Worm (Caenorhabditis elegans) whole organism, L2 larva: ENCODE measurements around the gene ztf-27.

Experiments used
- C34F6.9 ChIP-seq: fragments of 150-350 bp; optimal IDR thresholded peaks from 2 replicates; lab custom pipeline; 2014; ENCODE audit warnings: missing biosample characterization, missing genetic modification characterization
- F13H6.1 ChIP-seq: sonication (generic microtip); optimal IDR thresholded peaks from 2 replicates; lab custom pipeline; 2016; ENCODE audit warnings: missing genetic modification characterization, missing compliant biosample characterization
- R02D3.7 ChIP-seq: fragments of 150-350 bp; optimal IDR thresholded peaks from 2 replicates; lab custom pipeline; 2014; ENCODE audit warnings: missing biosample characterization, missing genetic modification characterization
- Y55F3AM.14 ChIP-seq: fragments of 200-800 bp; sonication (Bioruptor generic); optimal IDR thresholded peaks from 2 replicates; lab custom pipeline; 2018; ENCODE audit warnings: mild to moderate bottlenecking, missing genetic modification characterization, missing compliant biosample characterization
- ZK546.5 ChIP-seq: sonication (generic microtip); optimal IDR thresholded peaks from 2 replicates; lab custom pipeline; 2017; ENCODE audit warnings: missing biosample characterization, missing genetic modification characterization
- alr-1 ChIP-seq: fragments of 150-350 bp; optimal IDR thresholded peaks from 2 replicates; lab custom pipeline; 2014; ENCODE audit warnings: missing biosample characterization, missing genetic modification characterization
- aly-2 ChIP-seq: fragments of 150-350 bp; optimal IDR thresholded peaks from 2 replicates; lab custom pipeline; 2014; ENCODE audit warnings: missing biosample characterization, missing genetic modification characterization
- ceh-82 ChIP-seq: fragments of 150-350 bp; optimal IDR thresholded peaks from 2 replicates; lab custom pipeline; 2014; ENCODE audit warnings: missing biosample characterization, missing genetic modification characterization
- dmd-4 ChIP-seq: sonication (generic microtip); optimal IDR thresholded peaks from 2 replicates; lab custom pipeline; 2017; ENCODE audit warnings: missing biosample characterization, missing genetic modification characterization
- egl-27 ChIP-seq: sonication (generic microtip); optimal IDR thresholded peaks from 3 replicates; lab custom pipeline; 2017; ENCODE audit warnings: missing biosample characterization, missing genetic modification reagents, missing genetic modification characterization
- elt-1 ChIP-seq: fragments of 150-350 bp; optimal IDR thresholded peaks from 2 replicates; lab custom pipeline; 2014; ENCODE audit warnings: missing biosample characterization, missing genetic modification characterization
- fos-1 ChIP-seq: fragments of 150-350 bp; optimal IDR thresholded peaks from 2 replicates; lab custom pipeline; 2014; ENCODE audit warnings: missing biosample characterization, missing genetic modification characterization
- gmeb-1 ChIP-seq: fragments of 150-350 bp; optimal IDR thresholded peaks from 2 replicates; lab custom pipeline; 2014; ENCODE audit warnings: missing biosample characterization, missing genetic modification characterization
- lin-11 ChIP-seq: fragments of 150-350 bp; sonication (generic microtip); optimal IDR thresholded peaks from 2 replicates; lab custom pipeline; 2014; ENCODE audit warnings: missing biosample characterization, missing genetic modification characterization, inconsistent platforms, mixed read lengths
- lin-13 ChIP-seq: fragments of 150-350 bp; optimal IDR thresholded peaks from 2 replicates; lab custom pipeline; 2014; ENCODE audit warnings: missing biosample characterization, missing genetic modification reagents, missing genetic modification characterization
- lsy-2 ChIP-seq, 2 experiments: fragments of 150-350 bp in 1 of 2; sonication (generic microtip) in 1 of 2; optimal IDR thresholded peaks; 2 replicates each; lab custom pipeline; 2014 to 2017; ENCODE audit warnings: missing biosample characterization in 2 of 2, missing genetic modification characterization in 2 of 2
- mab-5 ChIP-seq: fragments of 150-350 bp; optimal IDR thresholded peaks from 2 replicates; lab custom pipeline; 2014; ENCODE audit warnings: missing biosample characterization, missing genetic modification characterization
- mbf-1 ChIP-seq: sonication (generic microtip); optimal IDR thresholded peaks from 2 replicates; lab custom pipeline; 2017; ENCODE audit warnings: missing biosample characterization, missing genetic modification characterization
- nhr-10 ChIP-seq: sonication (generic microtip); optimal IDR thresholded peaks from 2 replicates; lab custom pipeline; 2017; ENCODE audit warnings: missing biosample characterization, missing genetic modification characterization
- nhr-11 ChIP-seq: fragments of 150-350 bp; optimal IDR thresholded peaks from 2 replicates; lab custom pipeline; 2014; ENCODE audit warnings: missing biosample characterization, missing genetic modification characterization
- nhr-12 ChIP-seq: fragments of 150-350 bp; optimal IDR thresholded peaks from 2 replicates; lab custom pipeline; 2014; ENCODE audit warnings: missing biosample characterization, missing genetic modification characterization
- nhr-129 ChIP-seq: fragments of 150-350 bp; optimal IDR thresholded peaks from 2 replicates; lab custom pipeline; 2014; ENCODE audit warnings: missing biosample characterization, missing genetic modification characterization
- nhr-21 ChIP-seq: fragments of 150-350 bp; optimal IDR thresholded peaks from 2 replicates; lab custom pipeline; 2014; ENCODE audit warnings: missing biosample characterization, missing genetic modification characterization
- nhr-237 ChIP-seq: fragments of 150-350 bp; optimal IDR thresholded peaks from 2 replicates; lab custom pipeline; 2014; ENCODE audit warnings: missing biosample characterization, missing genetic modification characterization
- nhr-25 ChIP-seq: fragments of 150-350 bp; sonication (generic microtip); optimal IDR thresholded peaks from 3 replicates; lab custom pipeline; 2014; ENCODE audit warnings: missing biosample characterization, missing genetic modification characterization
- nhr-77 ChIP-seq: fragments of 150-350 bp; optimal IDR thresholded peaks from 2 replicates; lab custom pipeline; 2014; ENCODE audit warnings: missing biosample characterization, missing genetic modification characterization
- peb-1 ChIP-seq: fragments of 150-350 bp; optimal IDR thresholded peaks from 2 replicates; lab custom pipeline; 2014; ENCODE audit warnings: missing biosample characterization, missing genetic modification characterization
- sem-4 ChIP-seq: fragments of 150-350 bp; optimal IDR thresholded peaks from 2 replicates; lab custom pipeline; 2014; ENCODE audit warnings: missing biosample characterization, missing genetic modification reagents, missing genetic modification characterization
- skn-1 ChIP-seq: sonication (generic microtip); optimal IDR thresholded peaks from 2 replicates; lab custom pipeline; 2017; ENCODE audit warnings: missing biosample characterization, missing genetic modification characterization
- unc-39 ChIP-seq: fragments of 150-350 bp; optimal IDR thresholded peaks from 2 replicates; lab custom pipeline; 2014; ENCODE audit warnings: missing biosample characterization, missing genetic modification characterization
- unc-55 ChIP-seq: fragments of 150-350 bp; sonication (generic microtip); optimal IDR thresholded peaks from 3 replicates; lab custom pipeline; 2014; ENCODE audit warnings: missing biosample characterization, missing genetic modification reagents, missing genetic modification characterization
- unc-62 ChIP-seq: fragments of 150-350 bp; optimal IDR thresholded peaks from 2 replicates; lab custom pipeline; 2014; ENCODE audit warnings: missing biosample characterization, missing genetic modification reagents, missing genetic modification characterization
- zag-1 ChIP-seq: fragments of 150-350 bp; optimal IDR thresholded peaks from 2 replicates; lab custom pipeline; 2014; ENCODE audit warnings: missing biosample characterization, missing genetic modification characterization
- ztf-4 ChIP-seq: fragments of 150-350 bp; optimal IDR thresholded peaks from 2 replicates; lab custom pipeline; 2014; ENCODE audit warnings: missing biosample characterization, missing genetic modification characterization

Gene ztf-27

DNA sequence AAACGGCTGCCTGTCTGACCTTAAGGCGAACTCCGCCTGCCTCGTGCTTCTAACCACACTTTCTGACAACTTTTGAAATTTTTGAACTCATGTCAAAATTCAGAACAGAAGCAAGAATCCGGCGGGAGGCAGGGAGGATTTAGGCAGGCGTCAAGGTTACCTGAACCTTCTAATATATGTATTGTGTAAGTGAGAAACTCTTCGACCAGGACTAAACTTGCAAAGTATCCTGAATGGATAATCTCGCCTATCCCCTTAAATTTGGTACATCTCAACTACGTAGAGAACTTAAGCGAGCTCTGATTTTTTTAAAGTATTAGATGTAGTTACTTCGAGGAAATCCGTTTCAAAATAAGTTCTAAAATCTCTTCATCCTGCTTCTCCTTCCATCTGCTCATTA is 25.9 kb downstream of the ztf-27 start, which contains the start of gene E04D5.5:
E04D5.5 (plus strand) TSS at position 301 of the 400 bp plus-strand sequence.
- TF ChIP-seq fos-1 (tag; lab: Kevin White, UChicago) = no peak
- no peak for TF ChIP-seq zag-1 (tag; lab: Kevin White, UChicago)
- no peak for TF ChIP-seq lin-11 (tag; lab: Kevin White, UChicago)
- TF ChIP-seq nhr-25 (tag; lab: Kevin White, UChicago) = no peak
- TF ChIP-seq nhr-12 (tag; lab: Kevin White, UChicago) = no peak
- no peak for TF ChIP-seq alr-1 (tag; lab: Kevin White, UChicago)
- TF ChIP-seq mab-5 (tag; lab: Kevin White, UChicago) = no peak
- TF ChIP-seq ceh-82 (tag; lab: Kevin White, UChicago) = no peak
- TF ChIP-seq peb-1 (tag; lab: Kevin White, UChicago) = no peak
- TF ChIP-seq nhr-77 (tag; lab: Kevin White, UChicago) = no peak
- no peak for TF ChIP-seq nhr-237 (tag; lab: Kevin White, UChicago)
- no peak for TF ChIP-seq skn-1 (tag; lab: Kevin White, UChicago)
- no peak for TF ChIP-seq nhr-10 (tag; lab: Kevin White, UChicago)

DNA sequence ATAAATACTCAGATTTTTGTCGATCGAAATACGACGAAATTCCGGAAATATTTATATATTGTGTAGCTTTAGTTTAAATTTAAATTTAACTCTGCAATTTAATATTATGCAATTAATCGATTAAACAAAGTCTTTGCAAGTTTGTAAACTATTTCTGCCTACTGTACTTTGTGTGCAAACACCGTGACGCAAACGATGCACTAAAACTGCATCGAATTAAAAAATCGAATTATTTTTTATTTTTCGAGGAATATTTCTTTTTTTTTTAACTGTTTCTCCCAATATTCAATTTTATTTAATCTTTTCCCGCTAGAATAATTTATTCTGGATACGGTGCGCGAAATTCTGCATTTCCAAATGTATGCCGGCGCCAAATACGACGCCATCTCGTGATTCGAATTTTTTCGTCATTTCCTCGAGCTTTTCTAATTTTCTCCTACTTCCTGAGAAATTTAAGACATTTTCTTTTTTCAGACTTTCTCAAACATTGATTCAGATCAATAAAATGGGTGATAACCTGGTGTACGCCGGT is 31.3 kb downstream of the ztf-27 start, which contains the start of gene eif-2A:
eif-2A (plus strand) TSS at position 469 of the 532 bp plus-strand sequence.
- TF ChIP-seq dmd-4 (tag; lab: Kevin White, UChicago) = no peak
- peak; percentile 20 for TF ChIP-seq gmeb-1 (tag; lab: Kevin White, UChicago)
- TF ChIP-seq unc-39 (tag; lab: Kevin White, UChicago) = no peak
- TF ChIP-seq lsy-2 (tag; optimal IDR thresholded peaks at IDR 0.05; lab: Kevin White, UChicago) = peak; percentile 28 to 93
- TF ChIP-seq elt-1 = no peak
- TF ChIP-seq C34F6.9 (tag; lab: Kevin White, UChicago) = peak; percentile 16
- TF ChIP-seq mbf-1 (tag; lab: Kevin White, UChicago) = no peak
- TF ChIP-seq unc-55 (GFP tag; lab: Kevin White, UChicago) = peak; percentile 27
- peak; percentile 16 for TF ChIP-seq lin-13

DNA sequence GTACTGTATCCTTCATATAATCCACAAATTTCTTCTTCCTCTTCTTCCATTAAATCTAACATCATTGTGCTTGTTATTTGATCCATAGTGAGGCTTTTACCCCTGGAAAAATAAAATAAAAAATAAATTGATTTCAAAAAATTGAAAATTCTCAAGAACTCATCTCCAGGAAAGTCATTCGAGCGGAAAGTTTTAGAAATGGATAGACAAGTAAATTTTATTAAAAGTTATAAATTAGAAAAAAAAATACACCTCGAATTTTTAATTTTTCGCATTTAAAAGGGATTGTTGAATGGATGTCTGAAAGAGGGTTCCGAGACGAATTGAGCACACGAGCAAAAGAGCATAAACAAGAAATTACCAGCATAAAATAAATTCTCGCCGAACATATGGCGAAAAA is 36.8 kb downstream of the ztf-27 start, which contains the start of gene frpr-21:
frpr-21 (minus strand) TSS at position 101 of the 400 bp plus-strand sequence.
- TF ChIP-seq ztf-4 (no peak), unc-62 (GFP tag; lab: Kevin White, UChicago) (no peak), nhr-77 (tag; lab: Kevin White, UChicago) (no peak), Y55F3AM.14 (GFP tag; lab: Kevin White, UChicago) (no peak), zag-1 (tag; lab: Kevin White, UChicago) (no peak), F13H6.1 (tag; lab: Kevin White, UChicago) (no peak), nhr-129 (tag; lab: Kevin White, UChicago) (no peak), nhr-21 (tag; lab: Kevin White, UChicago) (no peak), gmeb-1 (tag; lab: Kevin White, UChicago) (no peak), egl-27 (tag; lab: Kevin White, UChicago) (no peak), ceh-82 (tag; lab: Kevin White, UChicago) (no peak), lin-13 (no peak), nhr-11 (no peak), aly-2 (tag; lab: Kevin White, UChicago) (no peak), nhr-12 (tag; lab: Kevin White, UChicago) (no peak), lin-11 (tag; lab: Kevin White, UChicago) (no peak), skn-1 (tag; lab: Kevin White, UChicago) (no peak)

DNA sequence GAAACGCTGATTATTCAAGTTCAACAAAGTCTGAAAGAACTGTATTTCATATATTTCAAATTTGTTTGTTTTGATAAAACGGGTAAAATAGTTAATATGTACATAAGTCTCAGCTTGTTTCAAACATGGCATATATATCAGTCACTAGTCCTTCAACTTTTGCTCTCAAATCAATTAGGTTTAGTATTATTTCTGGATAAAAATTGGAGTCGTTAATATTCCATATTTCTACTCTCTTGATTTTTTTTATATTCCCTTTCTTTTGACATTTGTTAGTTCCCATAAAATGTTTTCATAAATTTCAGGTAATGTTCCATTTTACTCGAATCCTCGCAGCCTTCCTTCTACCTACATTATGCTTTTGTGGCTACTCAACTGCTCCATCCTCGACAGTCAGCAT is 50.7 kb downstream of the ztf-27 start, which contains the start of gene cut-4:
cut-4 (plus strand) TSS at position 301 of the 400 bp plus-strand sequence.
- no peak for TF ChIP-seq nhr-77 (tag; lab: Kevin White, UChicago)
- no peak for TF ChIP-seq gmeb-1 (tag; lab: Kevin White, UChicago)
- TF ChIP-seq ceh-82 (tag; lab: Kevin White, UChicago) = no peak
- no peak for TF ChIP-seq sem-4
- no peak for TF ChIP-seq nhr-10 (tag; lab: Kevin White, UChicago)
- no peak for TF ChIP-seq R02D3.7 (tag; lab: Kevin White, UChicago)
- TF ChIP-seq ZK546.5 (tag; lab: Kevin White, UChicago) = no peak
